Worm (Caenorhabditis elegans): ENCODE data around the gene nfya-1.

ce11 chrX:11952129-11952528, 5.5 kb upstream of the nfya-1 start:
- no peak for TF ChIP-seq hlh-30 (tag; optimal IDR thresholded peaks at IDR 0.05; ENCODE audit: insufficient read depth)
- no peak for TF ChIP-seq C08G9.2 (tag; optimal IDR thresholded peaks at IDR 0.05)
- TF ChIP-seq sox-2 (GFP tag; IDR thresholded peaks at IDR 0.05) = no peak
- no peak for TF ChIP-seq nhr-11 (tag; optimal IDR thresholded peaks at IDR 0.05)
- TF ChIP-seq ceh-9 (tag; optimal IDR thresholded peaks at IDR 0.05) = no peak
- TF ChIP-seq elt-2 (tag; optimal IDR thresholded peaks at IDR 0.05) = no peak
- TF ChIP-seq rnt-1 (tag; optimal IDR thresholded peaks at IDR 0.05) = no peak
- TF ChIP-seq C38D4.7 (GFP tag; optimal IDR thresholded peaks at IDR 0.05) = no peak
- no peak for TF ChIP-seq pha-4 (tag; optimal IDR thresholded peaks at IDR 0.05)
- TF ChIP-seq fkh-10 (GFP tag; optimal IDR thresholded peaks at IDR 0.05) = no peak
- no peak for TF ChIP-seq unc-3 (GFP tag; conservative IDR thresholded peaks at IDR 0.05)
- no peak for TF ChIP-seq unc-3 (tag; optimal IDR thresholded peaks at IDR 0.05)

Data from whole organism, late embryonic.